Worm (Caenorhabditis elegans) whole organism, young adult: Measurements from ENCODE around the gene cyh-1.

Experiments
- B0035.1 ChIP-seq: sonication (generic microtip); optimal IDR thresholded peaks from 2 replicates; lab custom pipeline; 2016; ENCODE audit warnings: missing genetic modification characterization, mild to moderate bottlenecking, missing compliant biosample characterization, missing genotype, missing genetic modification reagents
- B0261.1 ChIP-seq: sonication (generic microtip); optimal IDR thresholded peaks from 2 replicates; lab custom pipeline; 2016; ENCODE audit warnings: mild to moderate bottlenecking, missing genetic modification characterization, moderate library complexity, missing compliant biosample characterization
- B0336.3 ChIP-seq: fragments of 200-800 bp; sonication (Bioruptor generic); IDR thresholded peaks from 2 replicates; pipeline ENCODE4 v1.3.6; 2022; ENCODE audit warnings: missing genetic modification characterization, missing compliant biosample characterization
- C17E4.6 ChIP-seq: fragments of 200-800 bp; sonication (Bioruptor generic); IDR thresholded peaks from 2 replicates; pipeline ENCODE4 v1.3.6; 2022; ENCODE audit warnings: missing genetic modification reagents, missing genetic modification characterization, missing compliant biosample characterization
- F33H1.4 ChIP-seq: fragments of 200-800 bp; sonication (Bioruptor generic); IDR thresholded peaks from 2 replicates; pipeline ENCODE4 v1.3.6; 2022; ENCODE audit warnings: missing genetic modification reagents, missing genetic modification characterization, missing compliant biosample characterization
- F55B11.4 ChIP-seq: sonication (generic microtip); optimal IDR thresholded peaks from 2 replicates; lab custom pipeline; 2016; ENCODE audit warnings: missing compliant biosample characterization, missing genetic modification characterization, borderline replicate concordance; ENCODE audit not compliant: insufficient read depth
- K11D2.4 ChIP-seq: fragments of 200-800 bp; sonication (Bioruptor generic); IDR thresholded peaks from 2 replicates; pipeline ENCODE4 v1.3.6; 2022; ENCODE audit warnings: missing genetic modification reagents, missing genetic modification characterization, missing compliant biosample characterization
- T26A5.8 ChIP-seq: sonication (generic microtip); optimal IDR thresholded peaks from 2 replicates; lab custom pipeline; 2016; ENCODE audit warnings: missing genetic modification characterization, missing compliant biosample characterization
- Y53F4B.3 ChIP-seq: fragments of 200-800 bp; sonication (Bioruptor generic); IDR thresholded peaks from 2 replicates; pipeline ENCODE4 v1.3.6; 2022; ENCODE audit warnings: missing genetic modification reagents, missing genetic modification characterization, missing compliant biosample characterization
- Y53G8AR.9 ChIP-seq: fragments of 200-800 bp; sonication (Bioruptor generic); conservative IDR thresholded peaks from 2 replicates; pipeline ENCODE4 v1.3.6; 2022; ENCODE audit warnings: missing genetic modification reagents, missing genetic modification characterization, missing compliant biosample characterization
- Y56A3A.18 ChIP-seq: fragments of 200-800 bp; sonication (Bioruptor generic); IDR thresholded peaks from 2 replicates; pipeline ENCODE4 v1.3.6; 2022; ENCODE audit warnings: missing genetic modification reagents, missing genetic modification characterization, missing compliant biosample characterization
- Y79H2A.3 ChIP-seq: fragments of 200-800 bp; sonication (Bioruptor generic); conservative IDR thresholded peaks from 2 replicates; pipeline ENCODE4 v1.3.6; 2022; ENCODE audit warnings: missing genetic modification reagents, missing genetic modification characterization, missing compliant biosample characterization
- akir-1 ChIP-seq: fragments of 200-800 bp; sonication (Bioruptor generic); optimal IDR thresholded peaks from 2 replicates; lab custom pipeline; 2018; ENCODE audit warnings: mild to moderate bottlenecking, missing genetic modification characterization, moderate library complexity, missing compliant biosample characterization
- ama-1 ChIP-seq, 3 experiments: fragments of 150-350 bp in 1 of 3; sonication (generic microtip) in 2 of 3; optimal IDR thresholded peaks; 2 replicates each; lab custom pipeline; 2014 to 2018; ENCODE audit warnings: missing biosample characterization in 2 of 3, missing genetic modification characterization in 2 of 3, missing genetic modification reagents in 2 of 3
- attf-3 ChIP-seq: fragments of 200-800 bp; sonication (Bioruptor generic); conservative IDR thresholded peaks from 2 replicates; pipeline ENCODE4 v1.3.6; 2022; ENCODE audit warnings: missing genetic modification reagents, missing genetic modification characterization, missing compliant biosample characterization
- attf-6 ChIP-seq: fragments of 200-800 bp; sonication (Bioruptor generic); IDR thresholded peaks from 2 replicates; pipeline ENCODE4 v1.3.6; 2022; ENCODE audit warnings: missing genetic modification reagents, missing genetic modification characterization, missing compliant biosample characterization
- bed-1 ChIP-seq: fragments of 200-800 bp; sonication (Bioruptor generic); IDR thresholded peaks from 2 replicates; pipeline ENCODE4 v1.3.6; 2022; ENCODE audit warnings: missing genetic modification reagents, missing genetic modification characterization, missing compliant biosample characterization
- cebp-2 ChIP-seq: fragments of 200-800 bp; sonication (Bioruptor generic); IDR thresholded peaks from 2 replicates; pipeline ENCODE4 v1.3.6; 2022; ENCODE audit warnings: missing genetic modification characterization, missing compliant biosample characterization
- ceh-100 ChIP-seq: fragments of 200-800 bp; sonication (Bioruptor generic); IDR thresholded peaks from 2 replicates; pipeline ENCODE4 v1.3.6; 2022; ENCODE audit warnings: missing genetic modification reagents, missing genetic modification characterization, missing compliant biosample characterization
- ceh-27 ChIP-seq: fragments of 200-800 bp; sonication (Bioruptor generic); optimal IDR thresholded peaks from 2 replicates; lab custom pipeline; 2018; ENCODE audit warnings: mild to moderate bottlenecking, missing genetic modification characterization, moderate library complexity, missing compliant biosample characterization
- ceh-40 ChIP-seq: fragments of 200-800 bp; sonication (Bioruptor generic); IDR thresholded peaks from 2 replicates; pipeline ENCODE4 v1.3.6; 2022; ENCODE audit warnings: missing genetic modification characterization, missing compliant biosample characterization
- ceh-58 ChIP-seq: fragments of 200-800 bp; sonication (Bioruptor generic); IDR thresholded peaks from 2 replicates; pipeline ENCODE4 v1.3.6; 2022; ENCODE audit warnings: missing genetic modification characterization, missing compliant biosample characterization
- die-1 ChIP-seq: sonication (generic microtip); optimal IDR thresholded peaks from 2 replicates; lab custom pipeline; 2016; ENCODE audit warnings: missing genotype, mild to moderate bottlenecking, missing genetic modification characterization, missing compliant biosample characterization
- dpff-1 ChIP-seq: sonication (generic microtip); optimal IDR thresholded peaks from 2 replicates; lab custom pipeline; 2017; ENCODE audit warnings: mild to moderate bottlenecking, missing genetic modification characterization, missing compliant biosample characterization
- efl-1 ChIP-seq: fragments of 150-350 bp; optimal IDR thresholded peaks from 2 replicates; lab custom pipeline; 2014; ENCODE audit warnings: missing biosample characterization, missing genetic modification reagents, missing genetic modification characterization
- egrh-3 ChIP-seq: fragments of 200-800 bp; sonication (Bioruptor generic); IDR thresholded peaks from 2 replicates; pipeline ENCODE4 v1.3.6; 2022; ENCODE audit warnings: missing genetic modification reagents, missing genetic modification characterization, missing compliant biosample characterization
- hlh-12 ChIP-seq: sonication (generic microtip); optimal IDR thresholded peaks from 2 replicates; lab custom pipeline; 2016; ENCODE audit warnings: missing genetic modification characterization, missing compliant biosample characterization
- hsf-1 ChIP-seq: fragments of 200-800 bp; sonication (Bioruptor generic); IDR thresholded peaks from 2 replicates; pipeline ENCODE4 v1.3.6; 2022; ENCODE audit warnings: missing genetic modification reagents, missing genetic modification characterization, missing compliant biosample characterization
- madf-10 ChIP-seq: sonication (generic microtip); optimal IDR thresholded peaks from 2 replicates; lab custom pipeline; 2016; ENCODE audit warnings: mild to moderate bottlenecking, missing genetic modification characterization, missing compliant biosample characterization
- madf-3 ChIP-seq: fragments of 200-800 bp; sonication (Bioruptor generic); IDR thresholded peaks from 2 replicates; pipeline ENCODE4 v1.3.6; 2022; ENCODE audit warnings: missing genetic modification reagents, missing genetic modification characterization, missing compliant biosample characterization
- mcd-1 ChIP-seq: fragments of 200-800 bp; sonication (Bioruptor generic); IDR thresholded peaks from 2 replicates; pipeline ENCODE4 v1.3.6; 2022; ENCODE audit warnings: missing genetic modification reagents, missing genetic modification characterization, missing compliant biosample characterization
- mel-28 ChIP-seq: sonication (generic microtip); optimal IDR thresholded peaks from 2 replicates; lab custom pipeline; 2016; ENCODE audit warnings: borderline replicate concordance, mild to moderate bottlenecking, missing genetic modification characterization, missing compliant biosample characterization
- nfya-2 ChIP-seq: fragments of 200-800 bp; sonication (Bioruptor generic); IDR thresholded peaks from 2 replicates; pipeline ENCODE4 v1.3.6; 2022; ENCODE audit warnings: missing genetic modification reagents, missing genetic modification characterization, missing compliant biosample characterization
- nfyb-1 ChIP-seq: fragments of 200-800 bp; sonication (Bioruptor generic); IDR thresholded peaks from 2 replicates; pipeline ENCODE4 v1.3.6; 2022; ENCODE audit warnings: missing genetic modification reagents, missing genetic modification characterization, missing compliant biosample characterization
- nhr-27 ChIP-seq: fragments of 200-800 bp; sonication (Bioruptor generic); optimal IDR thresholded peaks from 2 replicates; lab custom pipeline; 2018; ENCODE audit warnings: mild to moderate bottlenecking, missing genetic modification characterization, moderate library complexity, missing compliant biosample characterization
- nhr-90 ChIP-seq: sonication (generic microtip); optimal IDR thresholded peaks from 2 replicates; lab custom pipeline; 2016; ENCODE audit warnings: missing genotype, mild to moderate bottlenecking, missing genetic modification characterization, missing compliant biosample characterization
- pbrm-1 ChIP-seq: fragments of 200-800 bp; sonication (Bioruptor generic); IDR thresholded peaks from 2 replicates; pipeline ENCODE4 v1.3.6; 2022; ENCODE audit warnings: missing genetic modification reagents, missing genetic modification characterization, missing compliant biosample characterization
- pha-4 ChIP-seq: fragments of 150-350 bp; sonication (generic microtip); optimal IDR thresholded peaks from 2 replicates; lab custom pipeline; 2014; ENCODE audit warnings: missing biosample characterization, missing genetic modification reagents, missing genetic modification characterization
- rec-8 ChIP-seq, 2 experiments: sonication (generic microtip); optimal IDR thresholded peaks; 2 replicates each; lab custom pipeline; 2016; ENCODE audit warnings: mild to moderate bottlenecking in 2 of 2, missing genetic modification characterization in 2 of 2, missing genetic modification reagents in 2 of 2, missing genotype in 2 of 2, missing biosample characterization in 1 of 2, missing compliant biosample characterization in 1 of 2, moderate library complexity in 1 of 2
- repo-1 ChIP-seq: sonication (generic microtip); optimal IDR thresholded peaks from 2 replicates; lab custom pipeline; 2017; ENCODE audit warnings: mild to moderate bottlenecking, missing genetic modification characterization, missing compliant biosample characterization
- snpc-3.4 ChIP-seq: sonication (generic microtip); optimal IDR thresholded peaks from 2 replicates; lab custom pipeline; 2017; ENCODE audit warnings: missing genetic modification characterization, mild to moderate bottlenecking, missing compliant biosample characterization, antibody characterized with exemption, moderate library complexity, missing genotype, missing genetic modification reagents
- sptf-2 ChIP-seq: fragments of 200-800 bp; sonication (Bioruptor generic); optimal IDR thresholded peaks from 2 replicates; lab custom pipeline; 2018; ENCODE audit warnings: mild to moderate bottlenecking, missing genetic modification characterization, missing compliant biosample characterization
- tbp1 ChIP-seq: fragments of 200-800 bp; sonication (Bioruptor generic); optimal IDR thresholded peaks from 2 replicates; lab custom pipeline; 2018; ENCODE audit warnings: mild to moderate bottlenecking, missing genetic modification characterization, missing compliant biosample characterization
- tbx-9 ChIP-seq: sonication (generic microtip); optimal IDR thresholded peaks from 2 replicates; lab custom pipeline; 2016; ENCODE audit warnings: borderline replicate concordance, missing genetic modification characterization, inconsistent platforms, missing compliant biosample characterization
- zim-3 ChIP-seq: sonication (generic microtip); optimal IDR thresholded peaks from 2 replicates; lab custom pipeline; 2017; ENCODE audit warnings: mild to moderate bottlenecking, missing genetic modification characterization, moderate library complexity, missing compliant biosample characterization
- ztf-22 ChIP-seq: fragments of 200-800 bp; sonication (Bioruptor generic); optimal IDR thresholded peaks from 2 replicates; lab custom pipeline; 2018; ENCODE audit warnings: mild to moderate bottlenecking, missing genetic modification characterization, moderate library complexity, missing compliant biosample characterization
- ztf-26 ChIP-seq: sonication (generic microtip); optimal IDR thresholded peaks from 2 replicates; lab custom pipeline; 2017; ENCODE audit warnings: missing genetic modification characterization, missing compliant biosample characterization

cyh-1 gene

ce11 chrII:3502520-3503323, 2.1 kb upstream of the cyh-1 start, which contains the start of the genes col-71 and Y49F6B.2 (continued):
- TF ChIP-seq B0336.3 (GFP tag; lab: Robert Waterston, UW) (no peak; the same call in 1 of the 2 replicates), ceh-27 (peak; percentile 72), hsf-1 (GFP tag; lab: Robert Waterston, UW) (no peak), nhr-90 (tag; lab: Kevin White, UChicago) (no peak), snpc-3.4 (tag; lab: Kevin White, UChicago) (no peak), ztf-22 (GFP tag; lab: Kevin White, UChicago) (no peak), ama-1 (optimal IDR thresholded peaks at IDR 0.05; lab: Kevin White, UChicago) (no peak), ama-1 (GFP tag; optimal IDR thresholded peaks at IDR 0.05; lab: Kevin White, UChicago) (no peak), madf-3 (no peak), ceh-40 (GFP tag; lab: Robert Waterston, UW) (no peak), die-1 (tag; lab: Kevin White, UChicago) (no peak), nfya-2 (GFP tag; lab: Robert Waterston, UW) (no peak), F33H1.4 (GFP tag; lab: Robert Waterston, UW) (peak; percentile 54), mcd-1 (peak; percentile 98), bed-1 (GFP tag; lab: Robert Waterston, UW) (no peak), zim-3 (tag; lab: Kevin White, UChicago) (no peak), repo-1 (tag; lab: Kevin White, UChicago) (no peak), egrh-3 (0 out of 2 replicates have a peak, but pooled peaks have one; percentile 30), sptf-2 (GFP tag; lab: Kevin White, UChicago) (no peak), ceh-58 (GFP tag; lab: Robert Waterston, UW) (no peak), madf-10 (tag; lab: Kevin White, UChicago) (peak; percentile 42), B0261.1 (tag; lab: Kevin White, UChicago) (no peak), Y79H2A.3 (GFP tag; lab: Robert Waterston, UW) (no peak), B0035.1 (tag; lab: Kevin White, UChicago) (no peak), Y53G8AR.9 (peak; percentile 65; the same call in 1 of the 2 replicates), Y56A3A.18 (GFP tag; lab: Robert Waterston, UW) (no peak), tbx-9 (tag; lab: Kevin White, UChicago) (no peak), nfyb-1 (GFP tag; lab: Robert Waterston, UW) (no peak), pbrm-1 (peak; percentile 58; the same call in 1 of the 2 replicates), attf-6 (GFP tag; lab: Robert Waterston, UW) (no peak), mel-28 (tag; lab: Kevin White, UChicago) (no peak), efl-1 (peak; percentile 27), dpff-1 (tag; lab: Kevin White, UChicago) (no peak), K11D2.4 (peak; percentile 69; the same call in 1 of the 2 replicates), tbp1 (GFP tag; lab: Kevin White, UChicago) (peak; percentile 49), pha-4 (tag; lab: Kevin White, UChicago) (no peak), F55B11.4 (no peak), Y53F4B.3 (GFP tag; lab: Robert Waterston, UW) (no peak), akir-1 (GFP tag; lab: Kevin White, UChicago) (no peak), attf-3 (GFP tag; lab: Robert Waterston, UW) (peak; percentile 69), ceh-100 (GFP tag; lab: Robert Waterston, UW) (peak; percentile 39), cebp-2 (GFP tag; lab: Robert Waterston, UW) (no peak), nhr-27 (no peak), hlh-12 (no peak), T26A5.8 (tag; lab: Kevin White, UChicago) (no peak), C17E4.6 (GFP tag; lab: Robert Waterston, UW) (no peak), ztf-26 (tag; lab: Kevin White, UChicago) (no peak), rec-8 (tag; optimal IDR thresholded peaks at IDR 0.05; lab: Kevin White, UChicago) (peak; percentile 37 to 49)
